Fruit fly (Drosophila melanogaster) whole organism: ENCODE results near the gene Srlp.

ENCODE experiments used
- psq ChIP-seq: fragments of >200 bp; optimal IDR thresholded peaks from 2 replicates; lab custom pipeline; 2017
- usp ChIP-seq: fragments of >200 bp; optimal IDR thresholded peaks from 2 replicates; lab custom pipeline; 2017; ENCODE audit warnings: missing biosample characterization, missing genetic modification characterization, mixed read lengths

DNA sequence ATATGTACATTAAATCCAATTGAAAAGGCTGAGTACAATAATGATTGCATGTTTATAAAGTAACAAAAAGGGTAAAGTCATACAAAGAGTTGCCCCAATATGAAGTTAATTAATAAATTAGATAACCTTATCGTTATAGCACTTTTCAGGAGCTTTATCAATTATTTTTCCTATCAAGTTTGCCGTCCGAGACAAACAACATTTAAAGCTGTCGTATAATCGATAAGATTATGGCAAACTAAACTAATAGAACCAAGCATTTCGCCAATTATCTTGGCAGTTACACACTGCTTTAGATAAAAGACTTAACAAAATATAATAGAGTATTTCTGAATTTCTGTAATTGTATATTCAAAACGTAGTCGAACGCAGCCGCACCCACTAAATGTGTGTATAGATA is 28.8 kb upstream of the Srlp start:
- TF ChIP-seq psq (lab: Kevin White, UChicago), result no peak
- TF ChIP-seq usp (GFP tag; lab: Kevin White, UChicago), result no peak
